Worm (Caenorhabditis elegans): Measurements from ENCODE around the gene T12D8.5.

DNA sequence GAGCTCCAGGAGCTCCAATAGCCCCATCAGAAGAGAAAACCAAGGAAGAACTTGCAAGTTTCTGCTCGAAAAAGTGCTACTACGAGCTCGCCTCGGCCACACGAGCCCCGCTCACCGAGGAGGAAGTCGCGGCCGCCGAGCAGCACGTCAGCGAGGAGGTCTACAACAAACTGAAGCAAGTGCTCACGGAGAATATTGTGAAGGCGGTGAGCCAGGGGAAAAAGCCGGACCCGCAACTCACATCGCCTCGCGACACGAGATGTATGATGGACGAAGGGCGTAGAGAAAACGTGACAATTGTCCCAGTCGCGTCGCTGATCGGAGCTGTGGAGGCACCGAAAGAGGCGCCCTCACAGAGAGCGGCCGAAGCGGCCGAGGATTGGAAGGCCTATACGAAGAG is 26.1 kb upstream of the T12D8.5 start:
- TF ChIP-seq pes-1 (GFP tag; IDR thresholded peaks at IDR 0.05) (no peak), flt-1 (GFP tag; IDR thresholded peaks at IDR 0.05) (no peak), hmg-4 (GFP tag; optimal IDR thresholded peaks at IDR 0.05) (no peak), ama-1 (optimal IDR thresholded peaks at IDR 0.05) (no peak), scrt-1 (GFP tag; IDR thresholded peaks at IDR 0.05) (no peak), sea-1 (GFP tag; conservative IDR thresholded peaks at IDR 0.05) (no peak), tbx-37 (GFP tag; conservative IDR thresholded peaks at IDR 0.05) (no peak), B0310.2 (tag; optimal IDR thresholded peaks at IDR 0.05) (no peak), tbx-11 (GFP tag; IDR thresholded peaks at IDR 0.05) (no peak), ceh-36 (tag; optimal IDR thresholded peaks at IDR 0.05) (no peak), ets-7 (tag; optimal IDR thresholded peaks at IDR 0.05) (no peak), ceh-13 (GFP tag; optimal IDR thresholded peaks at IDR 0.05) (no peak), aly-1 (tag; optimal IDR thresholded peaks at IDR 0.05) (no peak), hnd-1 (tag; optimal IDR thresholded peaks at IDR 0.05) (no peak)

All from whole organism, early embryonic.